Fruit fly (Drosophila melanogaster) whole organism, embryonic: ENCODE measurements around the gene CG31347.

ENCODE experiments used
- Abd-B ChIP-seq: fragments of 200-800 bp; sonication (Bioruptor generic); optimal IDR thresholded peaks from 2 replicates; lab custom pipeline; 2018; ENCODE audit warnings: missing biosample characterization, mild to moderate bottlenecking, missing genetic modification characterization, moderate library complexity
- Atf-2 ChIP-seq: fragments of 200-800 bp; sonication (Bioruptor generic); optimal IDR thresholded peaks from 2 replicates; lab custom pipeline; 2016; ENCODE audit warnings: missing biosample characterization, missing genetic modification characterization
- Awh ChIP-seq: fragments of 200-800 bp; sonication (Bioruptor generic); IDR thresholded peaks from 2 replicates; pipeline ENCODE4, ENCODE4 v1.3.6; 2022; ENCODE audit warnings: missing biosample characterization, missing genetic modification characterization
- CG10321 ChIP-seq: fragments of 200-800 bp; sonication (Bioruptor generic); IDR thresholded peaks from 2 replicates; pipeline ENCODE4 v1.3.6; 2022; ENCODE audit warnings: missing biosample characterization, missing genetic modification characterization
- CG10979 ChIP-seq: fragments of 200-800 bp; sonication (Bioruptor generic); optimal IDR thresholded peaks from 2 replicates; lab custom pipeline; 2018; ENCODE audit warnings: missing biosample characterization, mild to moderate bottlenecking, missing genetic modification characterization, moderate library complexity
- CG13624 ChIP-seq: fragments of 200-800 bp; sonication (Bioruptor generic); optimal IDR thresholded peaks from 2 replicates; lab custom pipeline; 2016; ENCODE audit warnings: missing biosample characterization, missing genetic modification characterization
- CG16815 ChIP-seq: fragments of 200-800 bp; sonication (Bioruptor generic); optimal IDR thresholded peaks from 3 replicates; lab custom pipeline; 2017; ENCODE audit warnings: missing biosample characterization, mild to moderate bottlenecking, missing genetic modification characterization
- CG17385 ChIP-seq: fragments of 200-800 bp; sonication (Bioruptor generic); optimal IDR thresholded peaks from 3 replicates; lab custom pipeline; 2018; ENCODE audit warnings: missing biosample characterization, mild to moderate bottlenecking, missing genetic modification characterization
- CG18262 ChIP-seq: fragments of 200-800 bp; optimal IDR thresholded peaks from 3 replicates; lab custom pipeline; 2019; ENCODE audit warnings: missing biosample characterization, mild to moderate bottlenecking, missing genetic modification characterization, moderate library complexity
- CG2712 ChIP-seq: fragments of 200-800 bp; optimal IDR thresholded peaks from 3 replicates; lab custom pipeline; 2019; ENCODE audit warnings: missing biosample characterization, mild to moderate bottlenecking, missing genetic modification characterization, moderate library complexity
- CG31388 ChIP-seq: fragments of 200-800 bp; sonication (Bioruptor generic); optimal IDR thresholded peaks from 2 replicates; lab custom pipeline; 2016; ENCODE audit warnings: missing biosample characterization, missing genetic modification characterization
- CG42726 ChIP-seq: fragments of 200-800 bp; sonication (Bioruptor generic); IDR thresholded peaks from 2 replicates; pipeline ENCODE4 v1.3.6; 2022; ENCODE audit warnings: missing biosample characterization, missing genetic modification characterization; ENCODE audit not compliant: partially characterized antibody
- CG4328 ChIP-seq: fragments of 200-800 bp; sonication (Bioruptor generic); optimal IDR thresholded peaks from 3 replicates; lab custom pipeline; 2017; ENCODE audit warnings: missing biosample characterization, missing genetic modification reagents, missing genetic modification characterization
- CG4424 ChIP-seq: fragments of 200-800 bp; sonication (Bioruptor generic); optimal IDR thresholded peaks from 3 replicates; lab custom pipeline; 2016; ENCODE audit warnings: missing biosample characterization, missing genetic modification characterization
- CG6254 ChIP-seq: fragments of 200-800 bp; sonication (Bioruptor generic); optimal IDR thresholded peaks from 3 replicates; lab custom pipeline; 2017; ENCODE audit warnings: mild to moderate bottlenecking, missing biosample characterization, missing genetic modification reagents, missing genetic modification characterization
- CG6765 ChIP-seq: fragments of 200-800 bp; sonication (Bioruptor generic); optimal IDR thresholded peaks from 3 replicates; lab custom pipeline; 2017; ENCODE audit warnings: missing biosample characterization, mild to moderate bottlenecking, missing genetic modification characterization
- CG7556 ChIP-seq: fragments of 200-800 bp; sonication (Bioruptor generic); optimal IDR thresholded peaks from 2 replicates; lab custom pipeline; 2017; ENCODE audit warnings: missing biosample characterization, mild to moderate bottlenecking, missing genetic modification characterization
- CG7963 ChIP-seq: fragments of 200-800 bp; sonication (Bioruptor generic); IDR thresholded peaks from 3 replicates; pipeline ENCODE4 v1.3.6; 2022; ENCODE audit warnings: missing biosample characterization, missing genetic modification characterization; ENCODE audit not compliant: partially characterized antibody
- CG8359 ChIP-seq: fragments of 200-800 bp; sonication (Bioruptor generic); optimal IDR thresholded peaks from 2 replicates; lab custom pipeline; 2017; ENCODE audit warnings: missing biosample characterization, mild to moderate bottlenecking, missing genetic modification characterization, borderline replicate concordance
- CHES-1-like ChIP-seq: fragments of 200-800 bp; sonication (Bioruptor generic); optimal IDR thresholded peaks from 2 replicates; lab custom pipeline; 2016; ENCODE audit warnings: missing biosample characterization, missing genetic modification characterization
- Chrac-16 ChIP-seq: fragments of 200-800 bp; sonication (Bioruptor generic); optimal IDR thresholded peaks from 3 replicates; lab custom pipeline; 2016; ENCODE audit warnings: missing biosample characterization, missing genetic modification characterization
- D19B ChIP-seq: fragments of 200-800 bp; sonication (Bioruptor generic); optimal IDR thresholded peaks from 2 replicates; lab custom pipeline; 2017; ENCODE audit warnings: missing biosample characterization, mild to moderate bottlenecking, missing genetic modification characterization
- Dip2 ChIP-seq: fragments of 200-800 bp; sonication (Bioruptor generic); IDR thresholded peaks from 2 replicates; pipeline ENCODE4 v1.3.6; 2022; ENCODE audit warnings: missing biosample characterization, missing genetic modification characterization
- Dref ChIP-seq: fragments of 200-800 bp; sonication (Bioruptor generic); IDR thresholded peaks from 2 replicates; pipeline ENCODE4 v1.3.6; 2022; ENCODE audit warnings: missing biosample characterization, missing genetic modification characterization
- E2f2 ChIP-seq: fragments of 200-800 bp; sonication (Bioruptor generic); IDR thresholded peaks from 2 replicates; pipeline ENCODE4 v1.3.6; 2022; ENCODE audit warnings: missing biosample characterization, missing genetic modification characterization
- Hey ChIP-seq: fragments of 200-800 bp; sonication (Bioruptor generic); optimal IDR thresholded peaks from 3 replicates; lab custom pipeline; 2018; ENCODE audit warnings: missing biosample characterization, mild to moderate bottlenecking, missing genetic modification characterization
- HmgD ChIP-seq: fragments of 200-800 bp; sonication (Bioruptor generic); optimal IDR thresholded peaks from 3 replicates; lab custom pipeline; 2016; ENCODE audit warnings: missing biosample characterization, missing genetic modification characterization
- Hr39 ChIP-seq: fragments of >200 bp; optimal IDR thresholded peaks from 2 replicates; lab custom pipeline; 2017
- NC2β ChIP-seq: fragments of 200-800 bp; sonication (Bioruptor generic); optimal IDR thresholded peaks from 2 replicates; lab custom pipeline; 2016; ENCODE audit warnings: missing biosample characterization, missing genetic modification characterization
- NfI ChIP-seq: fragments of 200-800 bp; sonication (Bioruptor generic); optimal IDR thresholded peaks from 3 replicates; lab custom pipeline; 2018; ENCODE audit warnings: missing biosample characterization, mild to moderate bottlenecking, missing genetic modification characterization, moderate library complexity
- Ravus ChIP-seq: fragments of 200-800 bp; sonication (Bioruptor generic); IDR thresholded peaks from 2 replicates; pipeline ENCODE4 v1.3.6; 2022; ENCODE audit warnings: missing biosample characterization, missing genetic modification characterization
- Rfx ChIP-seq: fragments of 200-800 bp; sonication (Bioruptor generic); IDR thresholded peaks from 2 replicates; pipeline ENCODE4 v1.3.6; 2022; ENCODE audit warnings: missing biosample characterization, missing genetic modification characterization
- Scr ChIP-seq: fragments of 200-800 bp; sonication (Bioruptor generic); IDR thresholded peaks from 2 replicates; pipeline ENCODE4 v1.3.6; 2022; ENCODE audit warnings: missing biosample characterization, missing genetic modification characterization; ENCODE audit not compliant: partially characterized antibody
- Spps ChIP-seq: fragments of 200-800 bp; sonication (Bioruptor generic); optimal IDR thresholded peaks from 2 replicates; lab custom pipeline; 2018; ENCODE audit warnings: missing biosample characterization, mild to moderate bottlenecking, missing genetic modification characterization
- ab ChIP-seq: fragments of 200-800 bp; sonication (Bioruptor generic); optimal IDR thresholded peaks from 2 replicates; lab custom pipeline; 2016; ENCODE audit warnings: missing biosample characterization, missing genetic modification characterization
- ato ChIP-seq: fragments of 200-800 bp; sonication (Bioruptor generic); IDR thresholded peaks from 2 replicates; pipeline ENCODE4 v1.3.6; 2022; ENCODE audit warnings: missing biosample characterization, missing genetic modification characterization; ENCODE audit not compliant: partially characterized antibody
- bowl ChIP-seq: fragments of 200-800 bp; sonication (Bioruptor generic); IDR thresholded peaks from 2 replicates; pipeline ENCODE4 v1.3.6; 2022; ENCODE audit warnings: missing biosample characterization, missing genetic modification characterization
- bsh ChIP-seq, 2 experiments: fragments of 200-800 bp; sonication (Bioruptor generic); optimal IDR thresholded peaks; 2 replicates each; lab custom pipeline; 2017 to 2018; ENCODE audit warnings: mild to moderate bottlenecking in 2 of 2, missing biosample characterization in 2 of 2, missing genetic modification characterization in 2 of 2, moderate library complexity in 1 of 2
- disco-r ChIP-seq: fragments of 200-800 bp; sonication (Bioruptor generic); optimal IDR thresholded peaks from 2 replicates; lab custom pipeline; 2016; ENCODE audit warnings: missing biosample characterization, missing genetic modification characterization
- fd64A ChIP-seq: fragments of 200-800 bp; sonication (Bioruptor generic); optimal IDR thresholded peaks from 3 replicates; lab custom pipeline; 2018; ENCODE audit warnings: missing biosample characterization, mild to moderate bottlenecking, missing genetic modification characterization
- grau ChIP-seq: fragments of 200-800 bp; optimal IDR thresholded peaks from 3 replicates; lab custom pipeline; 2019; ENCODE audit warnings: missing biosample characterization, mild to moderate bottlenecking, missing genetic modification characterization, moderate library complexity
- insv ChIP-seq, 2 experiments: fragments of 200-800 bp; sonication (Bioruptor generic); optimal IDR thresholded peaks; 3 replicates each; lab custom pipeline; 2016 to 2018; ENCODE audit warnings: missing biosample characterization in 2 of 2, missing genetic modification characterization in 2 of 2
- jigr1 ChIP-seq: fragments of 200-800 bp; sonication (Bioruptor generic); IDR thresholded peaks from 3 replicates; pipeline ENCODE4 v1.3.6; 2022; ENCODE audit warnings: missing biosample characterization, missing genetic modification characterization
- pb ChIP-seq: fragments of 200-800 bp; sonication (Bioruptor generic); optimal IDR thresholded peaks from 3 replicates; lab custom pipeline; 2016; ENCODE audit warnings: missing biosample characterization, missing genetic modification characterization
- ro ChIP-seq: fragments of 200-800 bp; sonication (Bioruptor generic); IDR thresholded peaks from 2 replicates; pipeline ENCODE4 v1.3.6; 2022; ENCODE audit warnings: missing biosample characterization, missing genetic modification characterization
- sug ChIP-seq: fragments of 200-800 bp; optimal IDR thresholded peaks from 2 replicates; lab custom pipeline; 2019; ENCODE audit warnings: missing biosample characterization, mild to moderate bottlenecking, missing genetic modification characterization, moderate library complexity
- tna ChIP-seq: fragments of 200-800 bp; sonication (Bioruptor generic); IDR thresholded peaks from 2 replicates; pipeline ENCODE4 v1.3.6; 2022; ENCODE audit warnings: missing biosample characterization, missing genetic modification characterization; ENCODE audit not compliant: partially characterized antibody
- trh ChIP-seq: fragments of 200-800 bp; sonication (Bioruptor generic); optimal IDR thresholded peaks from 2 replicates; lab custom pipeline; 2016; ENCODE audit warnings: missing biosample characterization, missing genetic modification characterization

Gene CG31347

DNA sequence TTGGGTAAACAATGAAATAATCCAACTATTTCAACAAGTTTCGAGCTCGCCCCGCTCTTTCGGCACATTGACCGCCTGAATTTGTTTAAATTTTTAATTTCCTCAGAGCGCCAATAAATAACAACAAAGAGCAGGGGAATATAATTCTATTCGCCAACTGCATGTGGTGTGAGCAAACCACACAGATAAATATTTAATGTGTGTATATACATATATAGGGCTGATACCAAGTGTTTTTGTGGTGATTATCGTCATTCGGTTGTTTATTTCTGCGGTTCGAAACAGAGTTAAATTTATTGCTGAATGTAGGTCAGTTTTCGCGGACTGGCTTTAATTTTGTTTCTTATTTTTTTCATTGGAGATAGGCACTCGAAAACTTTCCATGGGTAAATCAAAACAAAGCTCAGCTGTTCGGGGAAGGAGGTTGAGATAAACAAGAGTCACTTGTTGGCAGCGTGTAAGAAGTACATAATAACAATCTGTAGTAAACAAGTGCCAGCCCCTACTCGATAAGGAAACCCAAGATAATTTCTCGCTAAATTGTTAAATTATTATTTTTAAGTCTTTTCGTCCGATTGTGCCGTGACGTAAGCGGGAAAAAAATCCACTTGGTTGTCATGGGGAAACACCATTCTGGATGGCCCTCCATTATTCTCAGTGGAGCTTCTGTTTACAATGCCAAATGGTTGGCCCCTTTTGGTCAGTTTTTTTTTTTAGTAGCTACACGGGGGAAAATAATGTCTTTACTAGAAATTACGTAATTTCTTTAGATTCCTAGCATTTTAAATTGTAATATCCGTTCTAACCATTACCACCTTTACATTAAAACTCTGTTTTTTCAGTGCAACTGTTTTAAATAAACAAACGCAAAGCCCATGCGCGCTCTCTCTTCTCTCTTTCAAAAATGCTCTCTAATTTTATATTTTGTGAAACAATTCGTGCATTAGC lies 25.5 kb upstream of the CG31347 start (continued):
- no peak for TF ChIP-seq HmgD (GFP tag; lab: Kevin White, UChicago)
- TF ChIP-seq Dref (GFP tag; lab: Robert Waterston, UW): no peak
- TF ChIP-seq jigr1: no peak
- TF ChIP-seq sug (tag; lab: Kevin White, UChicago): no peak
- peak in 1 of 2 experiments; percentile 45 for TF ChIP-seq bsh (GFP tag; optimal IDR thresholded peaks at IDR 0.05; lab: Kevin White, UChicago)
- no peak for TF ChIP-seq CG31388 (GFP tag; lab: Kevin White, UChicago)
- TF ChIP-seq bowl (GFP tag; lab: Robert Waterston, UW): no peak
- TF ChIP-seq fd64A (GFP tag; lab: Kevin White, UChicago): peak; percentile 7
- TF ChIP-seq Rfx: peak; percentile 75
- TF ChIP-seq Dip2 (GFP tag; lab: Robert Waterston, UW): no peak
- peak; percentile 21 for TF ChIP-seq Ravus
- TF ChIP-seq CG17385 (GFP tag; lab: Kevin White, UChicago): peak; percentile 48
- TF ChIP-seq Awh (GFP tag; lab: Robert Waterston, UW): 0 out of 2 replicates have a peak, but pooled peaks have one; percentile 21
- TF ChIP-seq CG2712: peak; percentile 22
- peak; percentile 51 for TF ChIP-seq Atf-2 (GFP tag; lab: Kevin White, UChicago)
- TF ChIP-seq Scr (GFP tag; lab: Robert Waterston, UW): no peak
- no peak for TF ChIP-seq Hey (tag; lab: Kevin White, UChicago)
- TF ChIP-seq CG4424 (GFP tag; lab: Kevin White, UChicago): peak; percentile 57
- TF ChIP-seq Chrac-16: no peak
- no peak for TF ChIP-seq disco-r (GFP tag; lab: Kevin White, UChicago)
- peak; percentile 32 for TF ChIP-seq pb (GFP tag; lab: Kevin White, UChicago)
- TF ChIP-seq CG13624 (GFP tag; lab: Kevin White, UChicago): peak; percentile 49
- TF ChIP-seq Hr39 (lab: Kevin White, UChicago): no peak
- no peak for TF ChIP-seq ato (GFP tag; lab: Robert Waterston, UW)
- 0 out of 2 replicates have a peak, but pooled peaks have one; percentile 12 for TF ChIP-seq ro
- peak; percentile 14 for TF ChIP-seq CG4328
- TF ChIP-seq CG8359: no peak
- TF ChIP-seq CG6765: peak; percentile 10
- TF ChIP-seq NfI (GFP tag; lab: Kevin White, UChicago): peak; percentile 47
- TF ChIP-seq CHES-1-like: no peak
- TF ChIP-seq ab (GFP tag; lab: Kevin White, UChicago): no peak
- TF ChIP-seq NC2β (GFP tag; lab: Kevin White, UChicago): peak; percentile 39
- peak; percentile 39 for TF ChIP-seq CG10979
- TF ChIP-seq Abd-B (GFP tag; lab: Kevin White, UChicago): no peak
- TF ChIP-seq CG16815 (GFP tag; lab: Kevin White, UChicago): no peak
- TF ChIP-seq CG42726 (GFP tag; lab: Robert Waterston, UW): no peak
- TF ChIP-seq tna (GFP tag; lab: Robert Waterston, UW): no peak
- peak; percentile 39 for TF ChIP-seq grau (tag; lab: Kevin White, UChicago)
- no peak for TF ChIP-seq insv (GFP tag; optimal IDR thresholded peaks at IDR 0.05; lab: Kevin White, UChicago)
- no peak for TF ChIP-seq Spps (tag; lab: Kevin White, UChicago)
- peak; percentile 47 for TF ChIP-seq CG7556
- TF ChIP-seq E2f2: peak; percentile 23; the same call in 1 of the 2 replicates
- TF ChIP-seq D19B (GFP tag; lab: Kevin White, UChicago): peak; percentile 37
- no peak for TF ChIP-seq CG7963
- no peak for TF ChIP-seq trh (GFP tag; lab: Kevin White, UChicago)
- TF ChIP-seq CG6254 (GFP tag; lab: Kevin White, UChicago): no peak
- peak; percentile 25 for TF ChIP-seq CG18262 (tag; lab: Kevin White, UChicago)
- TF ChIP-seq CG10321 (GFP tag; lab: Robert Waterston, UW): no peak
